Worm (Caenorhabditis elegans): ENCODE data around the gene nhr-66.

The nhr-66 gene

ce11 chrIV:8247341-8247740, 10.9 kb upstream of the nhr-66 start:
- TF ChIP-seq ama-1 (optimal IDR thresholded peaks at IDR 0.05) (no peak), C16A3.4 (tag; optimal IDR thresholded peaks at IDR 0.05) (no peak), dsc-1 (tag; optimal IDR thresholded peaks at IDR 0.05) (no peak), hlh-4 (tag; optimal IDR thresholded peaks at IDR 0.05) (no peak), nhr-85 (tag) (peak; percentile 81), lin-14 (GFP tag; optimal IDR thresholded peaks at IDR 0.05) (peak; percentile 17)

- TF ChIP-seq jun-1 (tag; optimal IDR thresholded peaks at IDR 0.05) (no peak), mdl-1 (tag; optimal IDR thresholded peaks at IDR 0.05) (no peak), dpl-1 (GFP tag; optimal IDR thresholded peaks at IDR 0.05) (no peak), C04F5.9 (tag; optimal IDR thresholded peaks at IDR 0.05) (no peak)
These were observed 7.7 kb upstream of the nhr-66 start, which contains the start of gene T09A12.1 for ce11 chrIV:8244112-8244511. TSS of gene T09A12.1 (plus strand) at chrIV:8244412.

- no peak for TF ChIP-seq egl-13 (tag; optimal IDR thresholded peaks at IDR 0.05)
- TF ChIP-seq F16B12.6 (tag; optimal IDR thresholded peaks at IDR 0.05), result no peak
- TF ChIP-seq elt-3 (tag; optimal IDR thresholded peaks at IDR 0.05), result no peak
- no peak for TF ChIP-seq nhr-77 (tag; optimal IDR thresholded peaks at IDR 0.05)
- no peak for TF ChIP-seq lir-3 (tag; optimal IDR thresholded peaks at IDR 0.05; ENCODE audit: poor library complexity)
- TF ChIP-seq ceh-88 (GFP tag; IDR thresholded peaks at IDR 0.05), result no peak
- TF ChIP-seq alr-1 (tag; optimal IDR thresholded peaks at IDR 0.05; ENCODE audit: borderline replicate concordance), result no peak
- TF ChIP-seq irx-1 (tag; optimal IDR thresholded peaks at IDR 0.05), result no peak
- no peak for TF ChIP-seq unc-30 (tag; optimal IDR thresholded peaks at IDR 0.05)
These were observed 7.2 kb upstream of the nhr-66 start, which contains the start of gene T09A12.8 for ce11 chrIV:8243599-8243998. TSS of gene T09A12.8 (minus strand) at chrIV:8243699.

DNA sequence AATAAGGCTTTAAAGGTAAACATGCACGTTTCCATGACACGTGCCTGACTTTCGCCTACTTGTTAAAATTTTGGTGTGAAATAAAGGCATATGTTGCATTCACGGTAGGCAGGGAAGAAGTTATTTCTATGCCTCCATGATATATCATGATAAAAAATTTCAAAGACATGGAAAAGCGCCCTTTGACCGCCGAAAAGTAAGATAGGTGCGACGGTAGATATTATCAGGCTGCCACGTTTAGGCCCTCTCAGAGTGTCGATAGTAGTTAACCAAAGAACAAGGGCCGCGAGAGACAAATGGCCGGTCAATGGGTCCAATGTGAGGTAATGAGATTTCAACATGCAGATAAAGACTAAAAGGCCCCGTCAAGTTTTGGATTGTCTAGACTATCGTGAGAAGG, 6.8 kb upstream of the nhr-66 start:
- TF ChIP-seq nhr-85 (tag), result peak; percentile 84
- no peak for TF ChIP-seq nhr-20 (tag; optimal IDR thresholded peaks at IDR 0.05)
- peak; percentile 3 for TF ChIP-seq rnt-1 (tag; optimal IDR thresholded peaks at IDR 0.05)
- TF ChIP-seq mab-9 (GFP tag; IDR thresholded peaks at IDR 0.05), result no peak
- TF ChIP-seq ces-1 (GFP tag; optimal IDR thresholded peaks at IDR 0.05), result no peak
- TF ChIP-seq pqm-1 (tag; optimal IDR thresholded peaks at IDR 0.05), result no peak
- TF ChIP-seq blmp-1 (tag; optimal IDR thresholded peaks at IDR 0.05), result peak; percentile 15
- TF ChIP-seq efl-1 (optimal IDR thresholded peaks at IDR 0.05), result no peak
- peak in 1 of 2 experiments; percentile 70 for TF ChIP-seq efl-1 (GFP tag; optimal IDR thresholded peaks at IDR 0.05 in 1 of 2)
- no peak for TF ChIP-seq ceh-90 (tag; optimal IDR thresholded peaks at IDR 0.05)

- no peak for TF ChIP-seq ets-5 (GFP tag; IDR thresholded peaks at IDR 0.05)
- TF ChIP-seq lin-14 (GFP tag; optimal IDR thresholded peaks at IDR 0.05), result peak; percentile 58
- no peak for TF ChIP-seq alr-1 (tag; optimal IDR thresholded peaks at IDR 0.05; ENCODE audit: borderline replicate concordance)
- TF ChIP-seq nhr-85 (tag), result peak; percentile 49
- TF ChIP-seq efl-1 (optimal IDR thresholded peaks at IDR 0.05), result no peak
- peak in 1 of 2 experiments; percentile 88 for TF ChIP-seq efl-1 (GFP tag; optimal IDR thresholded peaks at IDR 0.05 in 1 of 2)
- peak; percentile 76 for TF ChIP-seq blmp-1 (tag; optimal IDR thresholded peaks at IDR 0.05)
These were observed 5.0 kb upstream of the nhr-66 start for ce11 chrIV:8241312-8241833.

DNA sequence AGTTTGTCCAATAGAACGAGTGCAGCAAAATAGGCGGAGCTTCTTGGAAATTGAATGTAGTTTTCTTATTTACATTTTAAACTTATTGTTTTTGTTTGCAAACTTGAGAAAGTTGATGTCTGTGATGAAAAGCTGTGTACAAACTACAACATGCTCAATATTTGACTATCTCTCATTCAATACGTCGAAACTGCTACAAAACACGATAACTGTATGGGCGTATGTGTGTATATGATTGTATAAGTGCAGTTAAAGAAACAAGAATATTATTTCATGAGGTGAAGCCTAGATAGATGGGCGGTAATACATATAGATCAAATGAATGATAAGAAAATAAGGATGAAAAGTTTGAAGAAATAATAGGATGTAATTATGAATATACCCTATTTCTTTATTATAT, 3.2 kb upstream of the nhr-66 start:
- TF ChIP-seq elt-2 (tag; optimal IDR thresholded peaks at IDR 0.05) (peak; percentile 34), sox-4 (tag; optimal IDR thresholded peaks at IDR 0.05) (no peak)

All from whole organism, L1 larva.